Worm (Caenorhabditis elegans) whole organism, early embryonic: ENCODE measurements around the gene rpl-25.1.

ENCODE experiments used
- F13C5.2 ChIP-seq: sonication (generic microtip); optimal IDR thresholded peaks from 2 replicates; lab custom pipeline; 2017; ENCODE audit warnings: mild to moderate bottlenecking, missing genetic modification characterization, inconsistent platforms, missing compliant biosample characterization
- ama-1 ChIP-seq: fragments of 150-350 bp; optimal IDR thresholded peaks from 2 replicates; lab custom pipeline; 2014
- hmg-4 ChIP-seq: fragments of 200-800 bp; sonication (Bioruptor generic); optimal IDR thresholded peaks from 2 replicates; lab custom pipeline; 2018; ENCODE audit warnings: mild to moderate bottlenecking, missing genetic modification characterization, missing compliant biosample characterization
- pes-1 ChIP-seq: fragments of 200-800 bp; sonication (Bioruptor generic); IDR thresholded peaks from 2 replicates; pipeline ENCODE4 v1.3.6; 2022; ENCODE audit warnings: missing genetic modification reagents, missing genetic modification characterization, missing compliant biosample characterization
- tbx-37 ChIP-seq: fragments of 200-800 bp; sonication (Bioruptor generic); conservative IDR thresholded peaks from 2 replicates; pipeline ENCODE4 v1.3.6; 2022; ENCODE audit warnings: missing genetic modification reagents, missing genetic modification characterization, missing compliant biosample characterization

DNA sequence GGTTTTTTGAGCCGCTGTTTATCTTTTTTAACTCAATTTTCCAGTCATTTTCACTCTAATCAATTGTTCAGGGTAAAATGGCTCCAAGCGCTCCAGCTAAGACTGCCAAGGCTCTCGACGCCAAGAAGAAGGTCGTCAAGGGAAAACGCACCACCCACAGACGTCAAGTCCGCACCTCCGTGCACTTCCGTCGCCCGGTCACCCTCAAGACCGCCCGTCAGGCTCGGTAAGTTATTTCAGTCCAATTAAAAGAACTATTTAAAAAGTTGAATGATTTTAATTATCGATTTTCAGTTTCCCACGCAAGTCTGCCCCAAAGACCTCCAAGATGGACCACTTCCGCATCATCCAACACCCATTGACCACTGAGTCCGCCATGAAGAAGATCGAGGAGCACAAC is at the start of gene rpl-25.1:
- TF ChIP-seq tbx-37 (GFP tag; lab: Robert Waterston, UW) (no peak; the same call in 1 of the 2 replicates), F13C5.2 (no peak), ama-1 (lab: Kevin White, UChicago) (no peak), hmg-4 (no peak), pes-1 (GFP tag; lab: Robert Waterston, UW) (no peak)
